Fruit fly (Drosophila melanogaster) whole organism, adult: ENCODE results near the gene CG12115.

Experiments used
- CG11617 ChIP-seq: fragments of 200-800 bp; sonication (Bioruptor generic); optimal IDR thresholded peaks from 2 replicates; lab custom pipeline; 2017; ENCODE audit warnings: mild to moderate bottlenecking, missing biosample characterization, missing genetic modification reagents, missing genetic modification characterization
- CG12768 ChIP-seq: fragments of 200-800 bp; sonication (Bioruptor generic); optimal IDR thresholded peaks from 2 replicates; lab custom pipeline; 2017; ENCODE audit warnings: missing biosample characterization, missing genetic modification characterization, mild to moderate bottlenecking, moderate library complexity, missing genetic modification reagents
- CG1620 ChIP-seq: fragments of 200-800 bp; sonication (Bioruptor generic); optimal IDR thresholded peaks from 2 replicates; lab custom pipeline; 2016; ENCODE audit warnings: missing biosample characterization, missing genetic modification characterization
- CG33017 ChIP-seq: fragments of 200-800 bp; sonication (Bioruptor generic); optimal IDR thresholded peaks from 2 replicates; lab custom pipeline; 2018; ENCODE audit warnings: missing biosample characterization, mild to moderate bottlenecking, missing genetic modification characterization, moderate library complexity
- CG5204 ChIP-seq: fragments of 200-800 bp; sonication (Bioruptor generic); optimal IDR thresholded peaks from 2 replicates; lab custom pipeline; 2016; ENCODE audit warnings: missing biosample characterization, missing genetic modification characterization
- Clk ChIP-seq: fragments of 200-800 bp; sonication (Bioruptor generic); optimal IDR thresholded peaks from 2 replicates; lab custom pipeline; 2017; ENCODE audit warnings: missing biosample characterization, missing genetic modification characterization
- Crg-1 ChIP-seq: fragments of 200-800 bp; sonication (Bioruptor generic); optimal IDR thresholded peaks from 2 replicates; lab custom pipeline; 2016; ENCODE audit warnings: missing biosample characterization, missing genetic modification characterization
- Hr96 ChIP-seq: fragments of 200-800 bp; sonication (Bioruptor generic); optimal IDR thresholded peaks from 2 replicates; lab custom pipeline; 2016; ENCODE audit warnings: missing biosample characterization, missing genetic modification characterization
- Mnt ChIP-seq: fragments of 200-800 bp; sonication (Bioruptor generic); optimal IDR thresholded peaks from 2 replicates; lab custom pipeline; 2016; ENCODE audit warnings: missing biosample characterization, mild to moderate bottlenecking, missing genetic modification characterization
- bab1 ChIP-seq: fragments of 200-800 bp; sonication (Bioruptor generic); optimal IDR thresholded peaks from 3 replicates; lab custom pipeline; 2019; ENCODE audit warnings: missing biosample characterization, mild to moderate bottlenecking, missing genetic modification characterization, moderate library complexity
- cic ChIP-seq: fragments of 200-800 bp; sonication (Bioruptor generic); optimal IDR thresholded peaks from 2 replicates; lab custom pipeline; 2017; ENCODE audit warnings: missing biosample characterization, mild to moderate bottlenecking, missing genetic modification characterization, moderate library complexity
- kay ChIP-seq: fragments of 200-800 bp; sonication (Bioruptor generic); peaks from one replicate; lab custom pipeline; 2016; ENCODE audit warnings: missing biosample characterization, missing genetic modification characterization, borderline replicate concordance
- tj ChIP-seq: fragments of 200-800 bp; sonication (Bioruptor generic); optimal IDR thresholded peaks from 3 replicates; lab custom pipeline; 2017; ENCODE audit warnings: missing biosample characterization, mild to moderate bottlenecking, missing genetic modification characterization, moderate library complexity
- toe ChIP-seq: fragments of 200-800 bp; sonication (Bioruptor generic); optimal IDR thresholded peaks from 2 replicates; lab custom pipeline; 2016; ENCODE audit warnings: missing biosample characterization, missing genetic modification characterization

- TF ChIP-seq CG1620 (no peak), CG11617 (GFP tag; lab: Kevin White, UChicago) (no peak), Crg-1 (GFP tag; lab: Kevin White, UChicago) (no peak), bab1 (GFP tag; lab: Kevin White, UChicago) (no peak), cic (GFP tag; lab: Kevin White, UChicago) (no peak), CG12768 (GFP tag; lab: Kevin White, UChicago) (no peak), Clk (no peak), kay (GFP tag; lab: Kevin White, UChicago) (no peak), Hr96 (GFP tag; lab: Kevin White, UChicago) (no peak), Mnt (GFP tag; lab: Kevin White, UChicago) (no peak), CG5204 (GFP tag; lab: Kevin White, UChicago) (no peak), toe (GFP tag; lab: Kevin White, UChicago) (no peak), tj (GFP tag; lab: Kevin White, UChicago) (no peak), CG33017 (tag; lab: Kevin White, UChicago) (no peak)
Observed at dm6 chrX:9215485-9215884, 25.1 kb upstream of the CG12115 start, which contains the start of gene CG15368.
